Worm (Caenorhabditis elegans) whole organism, late embryonic: Measurements from ENCODE around the gene ZK637.15.
A peak's percentile ranks its signal among the peaks of the same experiment; 100 is the strongest.

ENCODE experiments used
- F13H6.1 ChIP-seq: sonication (generic microtip); optimal IDR thresholded peaks from 2 replicates; lab custom pipeline; 2016; ENCODE audit warnings: missing genetic modification characterization, missing compliant biosample characterization
- K02D7.2 ChIP-seq: sonication (generic microtip); optimal IDR thresholded peaks from 2 replicates; lab custom pipeline; 2017; ENCODE audit warnings: mild to moderate bottlenecking, missing genetic modification characterization, missing compliant biosample characterization
- ahr-1 ChIP-seq: sonication (generic microtip); optimal IDR thresholded peaks from 2 replicates; lab custom pipeline; 2016; ENCODE audit warnings: missing genetic modification characterization, missing compliant biosample characterization
- ceh-19 ChIP-seq: fragments of 200-800 bp; sonication (Bioruptor generic); optimal IDR thresholded peaks from 2 replicates; lab custom pipeline; 2018; ENCODE audit warnings: mild to moderate bottlenecking, missing genetic modification characterization, missing compliant biosample characterization
- ceh-2 ChIP-seq: sonication (generic microtip); optimal IDR thresholded peaks from 2 replicates; lab custom pipeline; 2016; ENCODE audit warnings: missing genotype, missing genetic modification characterization, missing compliant biosample characterization
- ceh-30 ChIP-seq: fragments of 150-350 bp; optimal IDR thresholded peaks from 2 replicates; lab custom pipeline; 2014; ENCODE audit warnings: missing biosample characterization, missing genetic modification characterization
- ceh-31 ChIP-seq: sonication (generic microtip); optimal IDR thresholded peaks from 2 replicates; lab custom pipeline; 2016; ENCODE audit warnings: missing genetic modification characterization, missing compliant biosample characterization
- ceh-48 ChIP-seq: sonication (generic microtip); optimal IDR thresholded peaks from 2 replicates; lab custom pipeline; 2016; ENCODE audit warnings: missing genetic modification characterization, inconsistent platforms, missing compliant biosample characterization
- che-1 ChIP-seq: sonication (generic microtip); optimal IDR thresholded peaks from 2 replicates; lab custom pipeline; 2016; ENCODE audit warnings: mild to moderate bottlenecking, missing genetic modification characterization, missing compliant biosample characterization
- dmd-4 ChIP-seq: sonication (generic microtip); optimal IDR thresholded peaks from 2 replicates; lab custom pipeline; 2016; ENCODE audit warnings: borderline replicate concordance, missing genetic modification characterization, missing compliant biosample characterization
- dve-1 ChIP-seq: sonication (generic microtip); optimal IDR thresholded peaks from 2 replicates; lab custom pipeline; 2017; ENCODE audit warnings: antibody characterized with exemption, mild to moderate bottlenecking, missing genetic modification characterization, missing compliant biosample characterization
- elt-2 ChIP-seq: sonication (generic microtip); optimal IDR thresholded peaks from 2 replicates; lab custom pipeline; 2016; ENCODE audit warnings: missing genetic modification reagents, missing genetic modification characterization, missing compliant biosample characterization
- elt-4 ChIP-seq: sonication (generic microtip); optimal IDR thresholded peaks from 2 replicates; lab custom pipeline; 2016; ENCODE audit warnings: missing genetic modification characterization, missing compliant biosample characterization
- ets-4 ChIP-seq: sonication (generic microtip); optimal IDR thresholded peaks from 2 replicates; lab custom pipeline; 2016; ENCODE audit warnings: missing genetic modification characterization, missing compliant biosample characterization
- fkh-10 ChIP-seq: fragments of 150-350 bp; optimal IDR thresholded peaks from 2 replicates; lab custom pipeline; 2014; ENCODE audit warnings: missing biosample characterization, missing genetic modification reagents, missing genetic modification characterization
- fkh-6 ChIP-seq: sonication (generic microtip); optimal IDR thresholded peaks from 2 replicates; lab custom pipeline; 2016; ENCODE audit warnings: missing genetic modification characterization, missing compliant biosample characterization
- hlh-30 ChIP-seq: sonication (generic microtip); optimal IDR thresholded peaks from 2 replicates; lab custom pipeline; 2017; ENCODE audit warnings: antibody characterized with exemption, missing genetic modification characterization, missing compliant biosample characterization; ENCODE audit not compliant: insufficient read depth
- hlh-6 ChIP-seq: sonication (generic microtip); optimal IDR thresholded peaks from 2 replicates; lab custom pipeline; 2016; ENCODE audit warnings: missing genotype, missing genetic modification characterization, missing compliant biosample characterization
- hlh-8 ChIP-seq: sonication (generic microtip); optimal IDR thresholded peaks from 2 replicates; lab custom pipeline; 2016; ENCODE audit warnings: missing genotype, missing genetic modification characterization, missing compliant biosample characterization
- lin-11 ChIP-seq: fragments of 200-800 bp; sonication (Bioruptor generic); optimal IDR thresholded peaks from 2 replicates; lab custom pipeline; 2018; ENCODE audit warnings: mild to moderate bottlenecking, missing genetic modification characterization, missing compliant biosample characterization
- madf-2 ChIP-seq: sonication (generic microtip); optimal IDR thresholded peaks from 2 replicates; lab custom pipeline; 2017; ENCODE audit warnings: missing genetic modification characterization, missing compliant biosample characterization
- mec-3 ChIP-seq: sonication (generic microtip); optimal IDR thresholded peaks from 2 replicates; lab custom pipeline; 2016; ENCODE audit warnings: borderline replicate concordance, missing genetic modification characterization, missing compliant biosample characterization
- nfya-1 ChIP-seq: sonication (generic microtip); optimal IDR thresholded peaks from 2 replicates; lab custom pipeline; 2017; ENCODE audit warnings: missing genetic modification characterization, mild to moderate bottlenecking, missing compliant biosample characterization, antibody characterized with exemption, moderate library complexity
- nhr-11 ChIP-seq: fragments of 150-350 bp; optimal IDR thresholded peaks from 2 replicates; lab custom pipeline; 2014; ENCODE audit warnings: missing biosample characterization, missing genetic modification characterization
- odd-2 ChIP-seq: sonication (generic microtip); optimal IDR thresholded peaks from 2 replicates; lab custom pipeline; 2017; ENCODE audit warnings: antibody characterized with exemption, mild to moderate bottlenecking, missing genetic modification characterization, missing compliant biosample characterization
- pag-3 ChIP-seq: sonication (generic microtip); optimal IDR thresholded peaks from 2 replicates; lab custom pipeline; 2016; ENCODE audit warnings: missing compliant biosample characterization, missing genetic modification characterization, borderline replicate concordance
- pat-9 ChIP-seq: fragments of 200-800 bp; sonication (Bioruptor generic); optimal IDR thresholded peaks from 2 replicates; lab custom pipeline; 2018; ENCODE audit warnings: mild to moderate bottlenecking, missing genetic modification characterization, moderate library complexity, missing compliant biosample characterization
- pax-1 ChIP-seq: fragments of 150-350 bp; optimal IDR thresholded peaks from 2 replicates; lab custom pipeline; 2014; ENCODE audit warnings: missing biosample characterization, missing genetic modification characterization
- pha-4 ChIP-seq: fragments of 150-350 bp; optimal IDR thresholded peaks from 2 replicates; lab custom pipeline; 2018; ENCODE audit warnings: missing biosample characterization, missing genetic modification reagents, missing genetic modification characterization
- pqm-1 ChIP-seq: sonication (generic microtip); optimal IDR thresholded peaks from 2 replicates; lab custom pipeline; 2016; ENCODE audit warnings: missing genetic modification characterization, missing compliant biosample characterization
- sdc-2 ChIP-seq: sonication (generic microtip); optimal IDR thresholded peaks from 2 replicates; lab custom pipeline; 2016; ENCODE audit warnings: missing genotype, missing genetic modification characterization, missing compliant biosample characterization
- syd-9 ChIP-seq: sonication (generic microtip); optimal IDR thresholded peaks from 2 replicates; lab custom pipeline; 2016; ENCODE audit warnings: mild to moderate bottlenecking, missing genetic modification characterization, moderate library complexity, missing compliant biosample characterization
- tbx-2 ChIP-seq: sonication (generic microtip); optimal IDR thresholded peaks from 2 replicates; lab custom pipeline; 2016; ENCODE audit warnings: missing genetic modification characterization, missing compliant biosample characterization
- ttx-3 ChIP-seq: sonication (generic microtip); optimal IDR thresholded peaks from 2 replicates; lab custom pipeline; 2016; ENCODE audit warnings: missing genetic modification reagents, missing genetic modification characterization, missing compliant biosample characterization
- unc-42 ChIP-seq: sonication (generic microtip); optimal IDR thresholded peaks from 2 replicates; lab custom pipeline; 2016; ENCODE audit warnings: missing genotype, missing genetic modification characterization, missing compliant biosample characterization
- unc-55 ChIP-seq: sonication (generic microtip); optimal IDR thresholded peaks from 2 replicates; lab custom pipeline; 2017; ENCODE audit warnings: missing biosample characterization, missing genetic modification reagents, missing genetic modification characterization
- unc-86 ChIP-seq: sonication (generic microtip); optimal IDR thresholded peaks from 2 replicates; lab custom pipeline; 2016; ENCODE audit warnings: missing genetic modification characterization, missing compliant biosample characterization
- zip-5 ChIP-seq: sonication (generic microtip); optimal IDR thresholded peaks from 2 replicates; lab custom pipeline; 2016; ENCODE audit warnings: missing genetic modification characterization, missing compliant biosample characterization
- ztf-16 ChIP-seq: sonication (generic microtip); optimal IDR thresholded peaks from 2 replicates; lab custom pipeline; 2017; ENCODE audit warnings: missing genetic modification characterization, missing compliant biosample characterization

Gene ZK637.15

ce11 chrIII:8904044-8904443 is 15.8 kb upstream of the ZK637.15 start, which contains the start of gene lin-9 (continued):
- TF ChIP-seq ceh-48 (tag; lab: Kevin White, UChicago) = peak; percentile 58
- TF ChIP-seq ets-4 (tag; lab: Kevin White, UChicago) = peak; percentile 39
- TF ChIP-seq ceh-19 = no peak
- no peak for TF ChIP-seq pax-1 (tag; lab: Kevin White, UChicago)
- no peak for TF ChIP-seq odd-2
- TF ChIP-seq hlh-8 (tag; lab: Kevin White, UChicago) = no peak
- no peak for TF ChIP-seq fkh-6 (tag; lab: Kevin White, UChicago)
- no peak for TF ChIP-seq lin-11 (tag; lab: Kevin White, UChicago)
- TF ChIP-seq zip-5 (tag; lab: Kevin White, UChicago) = no peak
- no peak for TF ChIP-seq mec-3 (tag; lab: Kevin White, UChicago)
- no peak for TF ChIP-seq che-1 (tag; lab: Kevin White, UChicago)
- TF ChIP-seq fkh-10 = no peak
- no peak for TF ChIP-seq syd-9 (tag; lab: Kevin White, UChicago)
- peak; percentile 30 for TF ChIP-seq unc-86
- TF ChIP-seq hlh-30 (tag; lab: Kevin White, UChicago) = peak; percentile 72
- TF ChIP-seq ceh-31 (tag; lab: Kevin White, UChicago) = peak; percentile 80
- peak; percentile 70 for TF ChIP-seq unc-55
- peak; percentile 69 for TF ChIP-seq tbx-2 (tag; lab: Kevin White, UChicago)
- no peak for TF ChIP-seq elt-4 (tag; lab: Kevin White, UChicago)
- TF ChIP-seq nhr-11 = no peak
- peak; percentile 29 for TF ChIP-seq pqm-1 (tag; lab: Kevin White, UChicago)
- no peak for TF ChIP-seq F13H6.1
- no peak for TF ChIP-seq pat-9 (tag; lab: Kevin White, UChicago)
- TF ChIP-seq sdc-2 (tag; lab: Kevin White, UChicago) = peak; percentile 39
- TF ChIP-seq pha-4 (tag; lab: Kevin White, UChicago) = no peak
- TF ChIP-seq madf-2 = no peak
- TF ChIP-seq ceh-30 (tag; lab: Kevin White, UChicago) = no peak
- TF ChIP-seq ceh-2 (tag; lab: Kevin White, UChicago) = no peak
- TF ChIP-seq ztf-16 (tag; lab: Kevin White, UChicago) = no peak
- TF ChIP-seq hlh-6 (tag; lab: Kevin White, UChicago) = no peak
- peak; percentile 49 for TF ChIP-seq dve-1 (tag; lab: Kevin White, UChicago)

ce11 chrIII:8904914-8905665 is 14.8 kb upstream of the ZK637.15 start, which contains the start of gene unc-32:
TSS of gene unc-32 (plus strand) at chrIII:8905615.
- TF ChIP-seq tbx-2 (tag; lab: Kevin White, UChicago) (peak; percentile 48), unc-42 (tag; lab: Kevin White, UChicago) (peak; percentile 62), ceh-2 (tag; lab: Kevin White, UChicago) (no peak), hlh-8 (tag; lab: Kevin White, UChicago) (no peak), ceh-48 (tag; lab: Kevin White, UChicago) (peak; percentile 94), nfya-1 (tag; lab: Kevin White, UChicago) (peak; percentile 42), elt-2 (tag; lab: Kevin White, UChicago) (peak; percentile 31), nhr-11 (no peak), ttx-3 (tag; lab: Kevin White, UChicago) (no peak), ceh-31 (tag; lab: Kevin White, UChicago) (peak; percentile 65), unc-55 (peak; percentile 0)

ce11 chrIII:8910139-8910538 is 9.7 kb upstream of the ZK637.15 start:
- no peak for TF ChIP-seq dmd-4
- no peak for TF ChIP-seq ets-4 (tag; lab: Kevin White, UChicago)
- TF ChIP-seq hlh-6 (tag; lab: Kevin White, UChicago) = no peak
- TF ChIP-seq syd-9 (tag; lab: Kevin White, UChicago) = no peak
- TF ChIP-seq ahr-1 (tag; lab: Kevin White, UChicago) = no peak
- TF ChIP-seq pag-3 (tag; lab: Kevin White, UChicago) = no peak
- TF ChIP-seq K02D7.2 (tag; lab: Kevin White, UChicago) = no peak
- TF ChIP-seq dve-1 (tag; lab: Kevin White, UChicago) = no peak
